Worm (Caenorhabditis elegans) whole organism, L4 larva: Measurements from ENCODE around the gene srx-87.

ENCODE experiments used
- R02D3.7 ChIP-seq: fragments of 150-350 bp; sonication (generic microtip); optimal IDR thresholded peaks from 3 replicates; lab custom pipeline; 2014; ENCODE audit warnings: missing biosample characterization, missing genetic modification characterization
- ceh-32 ChIP-seq: sonication (generic microtip); optimal IDR thresholded peaks from 2 replicates; lab custom pipeline; 2016; ENCODE audit warnings: mild to moderate bottlenecking, missing genetic modification characterization, missing compliant biosample characterization; ENCODE audit not compliant: poor library complexity
- ceh-82 ChIP-seq: sonication (generic microtip); optimal IDR thresholded peaks from 2 replicates; lab custom pipeline; 2017; ENCODE audit warnings: missing biosample characterization, missing genetic modification characterization
- ces-1 ChIP-seq: fragments of 150-350 bp; sonication (generic microtip); optimal IDR thresholded peaks from 4 replicates; lab custom pipeline; 2014; ENCODE audit warnings: missing biosample characterization, missing genetic modification reagents, missing genetic modification characterization
- dpl-1 ChIP-seq: fragments of 150-350 bp; optimal IDR thresholded peaks from 2 replicates; lab custom pipeline; 2014; ENCODE audit warnings: missing biosample characterization, missing genetic modification reagents, missing genetic modification characterization
- fos-1 ChIP-seq: fragments of 150-350 bp; optimal IDR thresholded peaks from 2 replicates; lab custom pipeline; 2014; ENCODE audit warnings: missing biosample characterization, missing genetic modification characterization
- mep-1 ChIP-seq: fragments of 150-350 bp; sonication (generic microtip); optimal IDR thresholded peaks from 3 replicates; lab custom pipeline; 2014; ENCODE audit warnings: missing biosample characterization, missing genetic modification characterization
- nhr-76 ChIP-seq: fragments of 150-350 bp; optimal IDR thresholded peaks from 2 replicates; lab custom pipeline; 2014; ENCODE audit warnings: missing biosample characterization, missing genetic modification characterization

DNA sequence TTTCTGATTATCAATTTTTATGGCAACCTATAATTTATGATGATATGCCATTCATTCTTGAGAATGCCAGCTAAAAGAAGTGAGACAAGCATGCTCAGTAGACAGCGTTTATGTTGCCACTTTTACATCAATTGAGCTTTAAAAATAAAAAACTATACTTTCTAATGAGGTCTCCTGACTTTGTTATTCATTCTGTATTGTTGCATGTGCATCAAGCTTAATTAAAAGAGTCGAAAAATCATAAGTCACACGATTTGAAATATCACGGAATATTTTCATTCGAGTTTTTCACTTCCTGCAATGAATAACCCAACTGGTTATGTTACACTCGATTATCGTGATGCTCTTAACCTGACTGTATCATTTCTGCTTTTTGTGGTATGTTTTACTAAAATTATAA lies 2.0 kb upstream of the srx-87 start, which contains the start of gene srx-86:
- TF ChIP-seq R02D3.7 (tag; lab: Kevin White, UChicago) (no peak), mep-1 (no peak), dpl-1 (GFP tag; lab: Kevin White, UChicago) (no peak), ceh-82 (tag; lab: Kevin White, UChicago) (no peak), fos-1 (tag; lab: Kevin White, UChicago) (no peak), nhr-76 (no peak), ceh-32 (tag; lab: Kevin White, UChicago) (no peak), ces-1 (no peak)
